Worm (Caenorhabditis elegans) whole organism, early embryonic: ENCODE data around the gene dod-17.

Experiments used
- B0310.2 ChIP-seq: sonication (generic microtip); optimal IDR thresholded peaks from 2 replicates; lab custom pipeline; 2016; ENCODE audit warnings: mild to moderate bottlenecking, missing genetic modification characterization, missing compliant biosample characterization
- F13C5.2 ChIP-seq: sonication (generic microtip); optimal IDR thresholded peaks from 2 replicates; lab custom pipeline; 2017; ENCODE audit warnings: mild to moderate bottlenecking, missing genetic modification characterization, inconsistent platforms, missing compliant biosample characterization
- aly-1 ChIP-seq: sonication (generic microtip); optimal IDR thresholded peaks from 2 replicates; lab custom pipeline; 2016; ENCODE audit warnings: missing genetic modification characterization, missing compliant biosample characterization
- ama-1 ChIP-seq: fragments of 150-350 bp; optimal IDR thresholded peaks from 2 replicates; lab custom pipeline; 2014
- ceh-13 ChIP-seq: fragments of 200-800 bp; sonication (Bioruptor generic); optimal IDR thresholded peaks from 2 replicates; lab custom pipeline; 2018; ENCODE audit warnings: mild to moderate bottlenecking, missing genetic modification characterization, missing compliant biosample characterization
- ceh-36 ChIP-seq: sonication (generic microtip); optimal IDR thresholded peaks from 2 replicates; lab custom pipeline; 2016; ENCODE audit warnings: missing genetic modification characterization, inconsistent platforms, missing compliant biosample characterization
- ets-7 ChIP-seq: sonication (generic microtip); optimal IDR thresholded peaks from 2 replicates; lab custom pipeline; 2016; ENCODE audit warnings: missing genotype, missing genetic modification characterization, missing compliant biosample characterization
- flt-1 ChIP-seq: fragments of 200-800 bp; sonication (Bioruptor generic); IDR thresholded peaks from 2 replicates; pipeline ENCODE4 v1.3.6; 2022; ENCODE audit warnings: missing genetic modification characterization, missing compliant biosample characterization
- hmbx-1 ChIP-seq: sonication (generic microtip); optimal IDR thresholded peaks from 2 replicates; lab custom pipeline; 2016; ENCODE audit warnings: mild to moderate bottlenecking, missing genetic modification characterization, missing compliant biosample characterization
- hmg-4 ChIP-seq: fragments of 200-800 bp; sonication (Bioruptor generic); optimal IDR thresholded peaks from 2 replicates; lab custom pipeline; 2018; ENCODE audit warnings: mild to moderate bottlenecking, missing genetic modification characterization, missing compliant biosample characterization
- hnd-1 ChIP-seq: sonication (generic microtip); optimal IDR thresholded peaks from 2 replicates; lab custom pipeline; 2016; ENCODE audit warnings: missing genetic modification characterization, missing compliant biosample characterization
- pes-1 ChIP-seq: fragments of 200-800 bp; sonication (Bioruptor generic); IDR thresholded peaks from 2 replicates; pipeline ENCODE4 v1.3.6; 2022; ENCODE audit warnings: missing genetic modification reagents, missing genetic modification characterization, missing compliant biosample characterization
- scrt-1 ChIP-seq: fragments of 200-800 bp; sonication (Bioruptor generic); IDR thresholded peaks from 2 replicates; pipeline ENCODE4 v1.3.6; 2022; ENCODE audit warnings: missing genetic modification characterization, missing compliant biosample characterization
- sea-1 ChIP-seq: fragments of 200-800 bp; sonication (Bioruptor generic); conservative IDR thresholded peaks from 2 replicates; pipeline ENCODE4 v1.3.6; 2022; ENCODE audit warnings: missing genetic modification characterization, missing compliant biosample characterization
- tbx-11 ChIP-seq: fragments of 200-800 bp; sonication (Bioruptor generic); IDR thresholded peaks from 2 replicates; pipeline ENCODE4 v1.3.6; 2022; ENCODE audit warnings: missing genetic modification characterization, missing compliant biosample characterization
- tbx-37 ChIP-seq: fragments of 200-800 bp; sonication (Bioruptor generic); conservative IDR thresholded peaks from 2 replicates; pipeline ENCODE4 v1.3.6; 2022; ENCODE audit warnings: missing genetic modification reagents, missing genetic modification characterization, missing compliant biosample characterization
- tra-4 ChIP-seq: sonication (generic microtip); optimal IDR thresholded peaks from 2 replicates; lab custom pipeline; 2017; ENCODE audit warnings: missing genetic modification characterization, missing compliant biosample characterization

dod-17 gene

ce11 chrIV:12975981-12976380 is at the start of gene dod-17:
Gene dod-17 (plus strand): TSS chrIV:12976303.
- TF ChIP-seq ama-1 (lab: Kevin White, UChicago) (no peak), flt-1 (no peak), hnd-1 (tag; lab: Kevin White, UChicago) (no peak), scrt-1 (GFP tag; lab: Robert Waterston, UW) (no peak), aly-1 (tag; lab: Kevin White, UChicago) (no peak), ceh-13 (GFP tag; lab: Kevin White, UChicago) (no peak), ceh-36 (tag; lab: Kevin White, UChicago) (no peak), pes-1 (no peak), hmg-4 (GFP tag; lab: Kevin White, UChicago) (no peak), tbx-11 (GFP tag; lab: Robert Waterston, UW) (no peak), hmbx-1 (tag; lab: Kevin White, UChicago) (no peak), B0310.2 (tag; lab: Kevin White, UChicago) (no peak)

- TF ChIP-seq flt-1 (no peak), ceh-13 (GFP tag; lab: Kevin White, UChicago) (no peak), hmg-4 (GFP tag; lab: Kevin White, UChicago) (no peak), ceh-36 (tag; lab: Kevin White, UChicago) (no peak), sea-1 (no peak), scrt-1 (GFP tag; lab: Robert Waterston, UW) (no peak)
Observed at ce11 chrIV:12926639-12927038, 49.5 kb upstream of the dod-17 start, which contains the start of gene srlf-5. Gene srlf-5 (minus strand): TSS chrIV:12926739.

DNA sequence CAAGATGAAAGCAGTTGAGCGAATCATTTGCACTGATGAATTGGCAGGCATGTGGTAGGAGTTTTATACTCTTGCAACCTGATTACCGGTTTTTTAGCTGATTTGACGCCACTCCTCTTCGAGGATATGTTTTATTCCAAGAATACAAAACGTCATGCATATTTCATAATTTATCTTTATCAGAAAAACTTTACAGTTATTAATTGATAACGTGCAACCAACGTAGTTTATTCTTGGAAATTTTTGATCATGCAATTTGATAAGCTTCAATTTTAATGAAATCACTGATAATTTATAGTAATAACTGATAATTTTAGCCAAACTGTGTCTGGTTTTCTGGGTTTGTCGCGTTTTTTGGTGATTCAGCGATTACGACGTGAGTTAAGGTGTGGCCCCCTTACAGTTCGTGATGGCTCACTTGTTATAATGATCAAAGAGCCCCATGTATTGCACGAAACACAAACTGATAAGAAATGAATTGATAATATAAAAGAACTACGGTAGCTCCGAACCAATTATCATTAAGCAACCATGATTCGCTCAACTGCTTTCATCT is 39.8 kb upstream of the dod-17 start, which contains the start of the genes cld-1 and dod-21:
cld-1 (minus strand) TSS at position 51 of the 556 bp plus-strand sequence.
dod-21 (plus strand) TSS at position 518 of the 556 bp plus-strand sequence.
- TF ChIP-seq F13C5.2: no peak
- no peak for TF ChIP-seq hnd-1 (tag; lab: Kevin White, UChicago)
- TF ChIP-seq ceh-13 (GFP tag; lab: Kevin White, UChicago): no peak
- no peak for TF ChIP-seq pes-1
- no peak for TF ChIP-seq sea-1
- TF ChIP-seq scrt-1 (GFP tag; lab: Robert Waterston, UW): no peak
- TF ChIP-seq ceh-36 (tag; lab: Kevin White, UChicago): no peak
- no peak for TF ChIP-seq B0310.2 (tag; lab: Kevin White, UChicago)
- no peak for TF ChIP-seq ama-1 (lab: Kevin White, UChicago)
- TF ChIP-seq tra-4: no peak
- TF ChIP-seq hmbx-1 (tag; lab: Kevin White, UChicago): no peak
- no peak for TF ChIP-seq ets-7 (tag; lab: Kevin White, UChicago)
- TF ChIP-seq aly-1 (tag; lab: Kevin White, UChicago): no peak
- TF ChIP-seq tbx-11 (GFP tag; lab: Robert Waterston, UW): no peak
- TF ChIP-seq tbx-37 (GFP tag; lab: Robert Waterston, UW): no peak
- TF ChIP-seq hmg-4 (GFP tag; lab: Kevin White, UChicago): no peak
- TF ChIP-seq flt-1: no peak

- no peak for TF ChIP-seq ama-1 (lab: Kevin White, UChicago)
- no peak for TF ChIP-seq hnd-1 (tag; lab: Kevin White, UChicago)
- no peak for TF ChIP-seq sea-1
- no peak for TF ChIP-seq B0310.2 (tag; lab: Kevin White, UChicago)
- TF ChIP-seq aly-1 (tag; lab: Kevin White, UChicago): no peak
- no peak for TF ChIP-seq hmbx-1 (tag; lab: Kevin White, UChicago)
- no peak for TF ChIP-seq hmg-4 (GFP tag; lab: Kevin White, UChicago)
- no peak for TF ChIP-seq flt-1
- no peak for TF ChIP-seq tbx-11 (GFP tag; lab: Robert Waterston, UW)
- no peak for TF ChIP-seq ceh-36 (tag; lab: Kevin White, UChicago)
- TF ChIP-seq ceh-13 (GFP tag; lab: Kevin White, UChicago): no peak
- TF ChIP-seq tra-4: no peak
- TF ChIP-seq ets-7 (tag; lab: Kevin White, UChicago): no peak
- TF ChIP-seq scrt-1 (GFP tag; lab: Robert Waterston, UW): no peak
- TF ChIP-seq tbx-37 (GFP tag; lab: Robert Waterston, UW): no peak
- no peak for TF ChIP-seq pes-1
- TF ChIP-seq F13C5.2: no peak
Observed at ce11 chrIV:12941254-12941653, 34.8 kb upstream of the dod-17 start, which contains the start of gene dod-24. Gene dod-24 (minus strand): TSS chrIV:12941354.

ce11 chrIV:12942633-12943032 is 33.5 kb upstream of the dod-17 start, which contains the start of gene dct-19:
Gene dct-19 (plus strand): TSS chrIV:12942933.
- no peak for TF ChIP-seq F13C5.2
- TF ChIP-seq hmg-4 (GFP tag; lab: Kevin White, UChicago): no peak
- TF ChIP-seq ets-7 (tag; lab: Kevin White, UChicago): no peak
- no peak for TF ChIP-seq B0310.2 (tag; lab: Kevin White, UChicago)
- TF ChIP-seq pes-1: no peak
- no peak for TF ChIP-seq ama-1 (lab: Kevin White, UChicago)
- TF ChIP-seq ceh-13 (GFP tag; lab: Kevin White, UChicago): no peak
- TF ChIP-seq flt-1: no peak
- no peak for TF ChIP-seq tbx-11 (GFP tag; lab: Robert Waterston, UW)
- no peak for TF ChIP-seq sea-1
- no peak for TF ChIP-seq ceh-36 (tag; lab: Kevin White, UChicago)
- TF ChIP-seq scrt-1 (GFP tag; lab: Robert Waterston, UW): no peak
- no peak for TF ChIP-seq hnd-1 (tag; lab: Kevin White, UChicago)
- no peak for TF ChIP-seq aly-1 (tag; lab: Kevin White, UChicago)
- no peak for TF ChIP-seq tra-4
- no peak for TF ChIP-seq hmbx-1 (tag; lab: Kevin White, UChicago)

ce11 chrIV:12946488-12946887 is 29.6 kb upstream of the dod-17 start, which contains the start of gene F55G11.1:
Gene F55G11.1 (minus strand): TSS chrIV:12946588.
- TF ChIP-seq tbx-37 (GFP tag; lab: Robert Waterston, UW): no peak
- TF ChIP-seq F13C5.2: no peak
- TF ChIP-seq hmbx-1 (tag; lab: Kevin White, UChicago): no peak
- no peak for TF ChIP-seq hnd-1 (tag; lab: Kevin White, UChicago)
- TF ChIP-seq B0310.2 (tag; lab: Kevin White, UChicago): no peak
- TF ChIP-seq ceh-36 (tag; lab: Kevin White, UChicago): no peak
- no peak for TF ChIP-seq scrt-1 (GFP tag; lab: Robert Waterston, UW)
- TF ChIP-seq ama-1 (lab: Kevin White, UChicago): no peak
- TF ChIP-seq pes-1: no peak
- TF ChIP-seq tbx-11 (GFP tag; lab: Robert Waterston, UW): no peak
- no peak for TF ChIP-seq aly-1 (tag; lab: Kevin White, UChicago)
- TF ChIP-seq sea-1: no peak
- no peak for TF ChIP-seq tra-4
- no peak for TF ChIP-seq flt-1
- no peak for TF ChIP-seq ets-7 (tag; lab: Kevin White, UChicago)
